Fruit fly (Drosophila melanogaster): Measurements from ENCODE around the gene Dpy-30L2.

The Dpy-30L2 gene

dm6 chr3L:4010122-4010521 is 37.4 kb downstream of the Dpy-30L2 start (continued):
- TF ChIP-seq gem (tag; optimal IDR thresholded peaks at IDR 0.05) (peak; percentile 51), D19A (tag; optimal IDR thresholded peaks at IDR 0.05) (peak; percentile 12), CG3838 (GFP tag; optimal IDR thresholded peaks at IDR 0.05) (no peak), Hmr (GFP tag; optimal IDR thresholded peaks at IDR 0.05) (peak; percentile 47), h (optimal IDR thresholded peaks at IDR 0.05) (no peak), CG10979 (tag; optimal IDR thresholded peaks at IDR 0.05) (peak; percentile 7), HLHmδ (GFP tag; optimal IDR thresholded peaks at IDR 0.05) (no peak), scrt (GFP tag; optimal IDR thresholded peaks at IDR 0.05) (peak; percentile 70), CG5180 (GFP tag; optimal IDR thresholded peaks at IDR 0.05) (no peak), unpg (GFP tag; optimal IDR thresholded peaks at IDR 0.05) (peak; percentile 1), CG7839 (tag; optimal IDR thresholded peaks at IDR 0.05) (peak; percentile 38), nmo (GFP tag; optimal IDR thresholded peaks at IDR 0.05) (peak; percentile 12), wdn (GFP tag; IDR thresholded peaks at IDR 0.05) (no peak), CG4282 (GFP tag; optimal IDR thresholded peaks at IDR 0.05) (no peak), Ptx1 (GFP tag; IDR thresholded peaks at IDR 0.05) (no peak), lbe (GFP tag; optimal IDR thresholded peaks at IDR 0.05) (no peak), Pdp1 (GFP tag; optimal IDR thresholded peaks at IDR 0.05) (no peak), Mrtf (GFP tag; IDR thresholded peaks at IDR 0.05) (no peak), tna (GFP tag; IDR thresholded peaks at IDR 0.05; ENCODE audit: partially characterized antibody) (no peak), CG2712 (tag; optimal IDR thresholded peaks at IDR 0.05) (peak; percentile 22), Eip74EF (GFP tag; optimal IDR thresholded peaks at IDR 0.05) (peak in 1 of 2 experiments; percentile 2), gt (GFP tag; IDR thresholded peaks at IDR 0.05) (no peak), sc (optimal IDR thresholded peaks at IDR 0.05) (no peak), sc (GFP tag; optimal IDR thresholded peaks at IDR 0.05) (no peak), CG13287 (GFP tag; IDR thresholded peaks at IDR 0.05; ENCODE audit: partially characterized antibody) (no peak), CG18619 (GFP tag; optimal IDR thresholded peaks at IDR 0.05) (no peak), Ets97D (GFP tag; optimal IDR thresholded peaks at IDR 0.05) (no peak), CG8290 (GFP tag; optimal IDR thresholded peaks at IDR 0.05) (no peak), CG8290 (tag; optimal IDR thresholded peaks at IDR 0.05) (no peak), nom (GFP tag; optimal IDR thresholded peaks at IDR 0.05) (no peak), ara (GFP tag; IDR thresholded peaks at IDR 0.05) (no peak), Sox102F (GFP tag; optimal IDR thresholded peaks at IDR 0.05) (peak; percentile 11), CG8478 (optimal IDR thresholded peaks at IDR 0.05) (no peak), bbx (GFP tag; IDR thresholded peaks at IDR 0.05; ENCODE audit: partially characterized antibody) (no peak), Oli (tag; optimal IDR thresholded peaks at IDR 0.05) (peak; percentile 24), phol (tag; optimal IDR thresholded peaks at IDR 0.05) (peak; percentile 30), CG9727 (GFP tag; optimal IDR thresholded peaks at IDR 0.05) (peak; percentile 30), abd-A (tag; optimal IDR thresholded peaks at IDR 0.05) (no peak), CG10543 (GFP tag; optimal IDR thresholded peaks at IDR 0.05) (no peak), CG8765 (GFP tag; IDR thresholded peaks at IDR 0.05) (no peak), br (optimal IDR thresholded peaks at IDR 0.05) (no peak), CG18476 (GFP tag; optimal IDR thresholded peaks at IDR 0.05) (peak; percentile 6), CG17328 (GFP tag; IDR thresholded peaks at IDR 0.05) (no peak), Sry-δ (GFP tag; optimal IDR thresholded peaks at IDR 0.05) (no peak), CG17359 (tag; optimal IDR thresholded peaks at IDR 0.05) (peak; percentile 14), Taf1 (GFP tag; IDR thresholded peaks at IDR 0.05) (no peak), CG6272 (GFP tag; IDR thresholded peaks at IDR 0.05) (no peak), CG8281 (tag; optimal IDR thresholded peaks at IDR 0.05) (no peak), Mad (GFP tag; optimal IDR thresholded peaks at IDR 0.05) (no peak), Xrp1 (GFP tag; IDR thresholded peaks at IDR 0.05) (peak; percentile 11; the same call in 1 of the 2 replicates), CG3726 (GFP tag; IDR thresholded peaks at IDR 0.05) (no peak), run (tag; optimal IDR thresholded peaks at IDR 0.05) (no peak)

Measured in whole organism, embryonic.